Worm (Caenorhabditis elegans) whole organism, midembryonic: Measurements from ENCODE around the gene dep-1.

Experiments used
- T22C8.4 ChIP-seq: fragments of 200-800 bp; sonication (Bioruptor generic); IDR thresholded peaks from 2 replicates; pipeline ENCODE4 v1.3.6; 2022; ENCODE audit warnings: missing genetic modification characterization, missing compliant biosample characterization
- cog-1 ChIP-seq: sonication (generic microtip); optimal IDR thresholded peaks from 2 replicates; lab custom pipeline; 2016; ENCODE audit warnings: missing genetic modification characterization, missing compliant biosample characterization
- flt-1 ChIP-seq: fragments of 200-800 bp; sonication (Bioruptor generic); IDR thresholded peaks from 2 replicates; pipeline ENCODE4 v1.3.6; 2022; ENCODE audit warnings: missing genetic modification characterization, missing compliant biosample characterization
- klf-2 ChIP-seq: fragments of 200-800 bp; sonication (Bioruptor generic); conservative IDR thresholded peaks from 2 replicates; pipeline ENCODE4 v1.3.6; 2022; ENCODE audit warnings: missing genetic modification reagents, missing genetic modification characterization, missing compliant biosample characterization
- med-1 ChIP-seq: sonication (generic microtip); optimal IDR thresholded peaks from 2 replicates; lab custom pipeline; 2017; ENCODE audit warnings: missing genetic modification characterization, mild to moderate bottlenecking, missing compliant biosample characterization, antibody characterized with exemption, missing genetic modification reagents; ENCODE audit not compliant: insufficient read depth
- ref-1 ChIP-seq: fragments of 200-800 bp; sonication (Bioruptor generic); conservative IDR thresholded peaks from 2 replicates; pipeline ENCODE4 v1.3.6; 2022; ENCODE audit warnings: missing genetic modification reagents, missing genetic modification characterization, missing compliant biosample characterization
- tab-1 ChIP-seq: fragments of 200-800 bp; sonication (Bioruptor generic); IDR thresholded peaks from 2 replicates; pipeline ENCODE4 v1.3.6; 2022; ENCODE audit warnings: missing genetic modification characterization, missing compliant biosample characterization
- ztf-23 ChIP-seq: fragments of 200-800 bp; sonication (Bioruptor generic); IDR thresholded peaks from 2 replicates; pipeline ENCODE4 v1.3.6; 2022; ENCODE audit warnings: missing genetic modification reagents, missing genetic modification characterization, missing compliant biosample characterization
- ztf-29 ChIP-seq: fragments of 200-800 bp; sonication (Bioruptor generic); IDR thresholded peaks from 2 replicates; pipeline ENCODE4 v1.3.6; 2022; ENCODE audit warnings: missing genetic modification reagents, missing genetic modification characterization, missing compliant biosample characterization

dep-1 gene

ce11 chrII:9019704-9020103, at the start of gene dep-1:
dep-1 (minus strand) TSS chrII:9019798.
- TF ChIP-seq flt-1 (GFP tag; lab: Robert Waterston, UW) (no peak), tab-1 (GFP tag; lab: Robert Waterston, UW) (no peak), ztf-29 (GFP tag; lab: Robert Waterston, UW) (no peak), klf-2 (GFP tag; lab: Robert Waterston, UW) (no peak), ztf-23 (GFP tag; lab: Robert Waterston, UW) (no peak), ref-1 (GFP tag; lab: Robert Waterston, UW) (no peak), cog-1 (no peak)

ce11 chrII:9064437-9064836, 44.8 kb upstream of the dep-1 start:
- no peak for TF ChIP-seq ztf-23 (GFP tag; lab: Robert Waterston, UW)
- no peak for TF ChIP-seq med-1
- TF ChIP-seq cog-1 = no peak
- TF ChIP-seq ztf-29 (GFP tag; lab: Robert Waterston, UW) = no peak
- TF ChIP-seq T22C8.4 (GFP tag; lab: Robert Waterston, UW) = no peak
- no peak for TF ChIP-seq klf-2 (GFP tag; lab: Robert Waterston, UW)
- TF ChIP-seq tab-1 (GFP tag; lab: Robert Waterston, UW) = no peak
- no peak for TF ChIP-seq ref-1 (GFP tag; lab: Robert Waterston, UW)
- no peak for TF ChIP-seq flt-1 (GFP tag; lab: Robert Waterston, UW)

- TF ChIP-seq klf-2 (GFP tag; lab: Robert Waterston, UW) (no peak), ztf-23 (GFP tag; lab: Robert Waterston, UW) (no peak)
Measured at ce11 chrII:9063350-9063749, 43.8 kb upstream of the dep-1 start.

ce11 chrII:9062261-9062948, 42.8 kb upstream of the dep-1 start:
- TF ChIP-seq ref-1 (GFP tag; lab: Robert Waterston, UW) = no peak

ce11 chrII:9061557-9062183, 42.1 kb upstream of the dep-1 start:
- TF ChIP-seq tab-1 (GFP tag; lab: Robert Waterston, UW) = 0 out of 2 replicates have a peak, but pooled peaks have one; percentile 21
- peak; percentile 29; the same call in 1 of the 2 replicates for TF ChIP-seq flt-1 (GFP tag; lab: Robert Waterston, UW)
- TF ChIP-seq ztf-29 (GFP tag; lab: Robert Waterston, UW) = peak; percentile 7; the same call in 1 of the 2 replicates
- TF ChIP-seq T22C8.4 (GFP tag; lab: Robert Waterston, UW) = no peak
- peak; percentile 75 for TF ChIP-seq cog-1

ce11 chrII:9061099-9061498, 41.5 kb upstream of the dep-1 start, which contains the start of gene T24B8.3:
T24B8.3 (minus strand) TSS chrII:9061137.
- 0 out of 2 replicates have a peak, but pooled peaks have one; percentile 6 for TF ChIP-seq tab-1 (GFP tag; lab: Robert Waterston, UW)
- no peak for TF ChIP-seq T22C8.4 (GFP tag; lab: Robert Waterston, UW)

- peak; percentile 93 for TF ChIP-seq cog-1
- TF ChIP-seq ztf-29 (GFP tag; lab: Robert Waterston, UW) = peak; percentile 75
- TF ChIP-seq klf-2 (GFP tag; lab: Robert Waterston, UW) = no peak
- peak; percentile 61 for TF ChIP-seq ztf-23 (GFP tag; lab: Robert Waterston, UW)
- TF ChIP-seq tab-1 (GFP tag; lab: Robert Waterston, UW) = peak; percentile 53; the same call in 1 of the 2 replicates
- peak; percentile 71 for TF ChIP-seq flt-1 (GFP tag; lab: Robert Waterston, UW)
Measured at ce11 chrII:9060332-9060840, 40.8 kb upstream of the dep-1 start.

- TF ChIP-seq klf-2 (GFP tag; lab: Robert Waterston, UW) (no peak), ztf-29 (GFP tag; lab: Robert Waterston, UW) (0 out of 2 replicates have a peak, but pooled peaks have one; percentile 20), med-1 (no peak), flt-1 (GFP tag; lab: Robert Waterston, UW) (peak; percentile 56; the same call in 1 of the 2 replicates), ztf-23 (GFP tag; lab: Robert Waterston, UW) (no peak), ref-1 (GFP tag; lab: Robert Waterston, UW) (no peak), cog-1 (no peak), T22C8.4 (GFP tag; lab: Robert Waterston, UW) (no peak), tab-1 (GFP tag; lab: Robert Waterston, UW) (no peak)
Measured at ce11 chrII:9059010-9059409, 39.4 kb upstream of the dep-1 start.

ce11 chrII:9057035-9057668, 37.6 kb upstream of the dep-1 start, which contains the start of gene rpl-32:
rpl-32 (minus strand) TSS chrII:9057085.
- TF ChIP-seq flt-1 (GFP tag; lab: Robert Waterston, UW) = 0 out of 2 replicates have a peak, but pooled peaks have one; percentile 53
- no peak for TF ChIP-seq tab-1 (GFP tag; lab: Robert Waterston, UW)
- TF ChIP-seq T22C8.4 (GFP tag; lab: Robert Waterston, UW) = no peak
- TF ChIP-seq med-1 = no peak
- TF ChIP-seq cog-1 = peak; percentile 69
- no peak for TF ChIP-seq ztf-23 (GFP tag; lab: Robert Waterston, UW)
- TF ChIP-seq klf-2 (GFP tag; lab: Robert Waterston, UW) = no peak
- TF ChIP-seq ref-1 (GFP tag; lab: Robert Waterston, UW) = no peak
- no peak for TF ChIP-seq ztf-29 (GFP tag; lab: Robert Waterston, UW)
